Fruit fly (Drosophila melanogaster): Measurements from ENCODE around the gene JTBR.

The JTBR gene

dm6 chr3L:1794943-1795696, 7.5 kb downstream of the JTBR start, which contains the start of the genes alpha-Spec, dlt and Cdc37 (continued):
- TF ChIP-seq lilli (GFP tag; optimal IDR thresholded peaks at IDR 0.05) (peak; percentile 15), ewg (GFP tag; optimal IDR thresholded peaks at IDR 0.05) (no peak), CG8359 (GFP tag; optimal IDR thresholded peaks at IDR 0.05; ENCODE audit: borderline replicate concordance) (no peak), az2 (GFP tag; optimal IDR thresholded peaks at IDR 0.05) (no peak), Meics (GFP tag; optimal IDR thresholded peaks at IDR 0.05) (no peak), CG5953 (GFP tag; IDR thresholded peaks at IDR 0.05) (no peak), MBD-R2 (GFP tag; IDR thresholded peaks at IDR 0.05) (peak; percentile 29; the same call in 1 of the 2 replicates), CG33557 (GFP tag; optimal IDR thresholded peaks at IDR 0.05) (peak; percentile 29), CkIIα-i1 (GFP tag; IDR thresholded peaks at IDR 0.05) (no peak), CG14710 (tag; optimal IDR thresholded peaks at IDR 0.05) (peak; percentile 78), YL-1 (GFP tag; optimal IDR thresholded peaks at IDR 0.05) (peak; percentile 85), Atf3 (GFP tag; optimal IDR thresholded peaks at IDR 0.05) (no peak), dysf (GFP tag; IDR thresholded peaks at IDR 0.05) (0 out of 3 replicates have a peak, but pooled peaks have one; percentile 16), Nf-YB (GFP tag; optimal IDR thresholded peaks at IDR 0.05) (peak; percentile 14), Hr39 (optimal IDR thresholded peaks at IDR 0.05) (no peak), amos (GFP tag; IDR thresholded peaks at IDR 0.05; ENCODE audit: partially characterized antibody) (peak; percentile 79), gro (GFP tag; optimal IDR thresholded peaks at IDR 0.05) (peak; percentile 61), emc (GFP tag; optimal IDR thresholded peaks at IDR 0.05) (no peak), pzg (GFP tag; optimal IDR thresholded peaks at IDR 0.05) (peak; percentile 84), CG10654 (GFP tag; optimal IDR thresholded peaks at IDR 0.05) (no peak), ab (GFP tag; optimal IDR thresholded peaks at IDR 0.05) (no peak), CG11504 (tag; optimal IDR thresholded peaks at IDR 0.05) (no peak), Myb (GFP tag; optimal IDR thresholded peaks at IDR 0.05) (peak; percentile 45), jigr1 (GFP tag; IDR thresholded peaks at IDR 0.05) (no peak), MTF-1 (GFP tag; optimal IDR thresholded peaks at IDR 0.05; ENCODE audit: borderline replicate concordance) (peak; percentile 15), pum (GFP tag; optimal IDR thresholded peaks at IDR 0.05) (no peak), CG4730 (GFP tag; IDR thresholded peaks at IDR 0.05) (no peak), chn (GFP tag; optimal IDR thresholded peaks at IDR 0.05) (peak; percentile 4), CG4854 (GFP tag; optimal IDR thresholded peaks at IDR 0.05) (peak; percentile 20), insv (GFP tag; optimal IDR thresholded peaks at IDR 0.05) (peak in 1 of 2 experiments; percentile 4), Sin3A (optimal IDR thresholded peaks at IDR 0.05) (peak; percentile 80), CG10209 (GFP tag; optimal IDR thresholded peaks at IDR 0.05) (peak; percentile 2), CG31365 (tag; optimal IDR thresholded peaks at IDR 0.05) (peak; percentile 9), CrebB (tag; optimal IDR thresholded peaks at IDR 0.05) (peak; percentile 55), PHDP (tag; optimal IDR thresholded peaks at IDR 0.05) (peak; percentile 19), vnd (GFP tag; IDR thresholded peaks at IDR 0.05; ENCODE audit: partially characterized antibody) (peak; percentile 78), CG6272 (GFP tag; IDR thresholded peaks at IDR 0.05) (no peak), nmo (GFP tag; optimal IDR thresholded peaks at IDR 0.05) (peak; percentile 54), CG12659 (GFP tag; optimal IDR thresholded peaks at IDR 0.05) (peak; percentile 72), CG32532 (GFP tag; IDR thresholded peaks at IDR 0.05) (peak; percentile 9; the same call in 1 of the 2 replicates), maf-S (GFP tag; optimal IDR thresholded peaks at IDR 0.05) (no peak), CG17186 (GFP tag; optimal IDR thresholded peaks at IDR 0.05) (peak; percentile 77), CG4424 (GFP tag; optimal IDR thresholded peaks at IDR 0.05) (peak; percentile 24), CG2116 (GFP tag; optimal IDR thresholded peaks at IDR 0.05) (peak; percentile 82), Gsc (GFP tag; IDR thresholded peaks at IDR 0.05) (no peak), croc (GFP tag; conservative IDR thresholded peaks at IDR 0.05) (no peak), tin (GFP tag; optimal IDR thresholded peaks at IDR 0.05) (no peak), Bgb (GFP tag; IDR thresholded peaks at IDR 0.05; ENCODE audit: partially characterized antibody) (peak; percentile 79), tio (GFP tag; optimal IDR thresholded peaks at IDR 0.05) (no peak), grau (tag; optimal IDR thresholded peaks at IDR 0.05) (peak; percentile 48)
